Fruit fly (Drosophila melanogaster) Kc167 (cell line): ENCODE data around the gene Hexo1.

Experiments
- Myc ChIP-seq: fragments of >200 bp; optimal IDR thresholded peaks from 2 replicates; lab custom pipeline; 2017; ENCODE audit warnings: missing external identifiers
- Sin3A ChIP-seq: fragments of >200 bp; optimal IDR thresholded peaks from 2 replicates; lab custom pipeline; 2018; ENCODE audit warnings: missing external identifiers
- h ChIP-seq: fragments of >200 bp; optimal IDR thresholded peaks from 3 replicates; lab custom pipeline; 2018; ENCODE audit warnings: missing external identifiers
- insv ChIP-seq: fragments of >200 bp; optimal IDR thresholded peaks from 3 replicates; lab custom pipeline; 2018; ENCODE audit warnings: missing external identifiers
- psq ChIP-seq: fragments of >200 bp; optimal IDR thresholded peaks from 2 replicates; lab custom pipeline; 2017; ENCODE audit warnings: missing external identifiers
- ttk ChIP-seq: sonication (Bioruptor generic); optimal IDR thresholded peaks from 2 replicates; lab custom pipeline; 2017; ENCODE audit warnings: missing external identifiers

Gene Hexo1

dm6 chr3L:4263502-4263901 lies 24.9 kb upstream of the Hexo1 start, which contains the start of gene CG1273:
Gene CG1273, plus strand, starts transcription at chr3L:4263719.
- TF ChIP-seq psq (lab: Kevin White, UChicago), result no peak
- no peak for TF ChIP-seq insv (lab: Kevin White, UChicago)
- no peak for TF ChIP-seq h (lab: Kevin White, UChicago)
- no peak for TF ChIP-seq Myc (lab: Kevin White, UChicago)
- TF ChIP-seq Sin3A, result no peak
- no peak for TF ChIP-seq ttk (lab: Kevin White, UChicago)

dm6 chr3L:4264963-4265362 lies 23.5 kb upstream of the Hexo1 start:
- TF ChIP-seq psq (lab: Kevin White, UChicago) (no peak), ttk (lab: Kevin White, UChicago) (no peak), Myc (lab: Kevin White, UChicago) (no peak), h (lab: Kevin White, UChicago) (no peak), Sin3A (no peak), insv (lab: Kevin White, UChicago) (no peak)

dm6 chr3L:4265836-4266235 lies 22.6 kb upstream of the Hexo1 start:
- TF ChIP-seq Sin3A, result no peak

dm6 chr3L:4267403-4267802 lies 21.0 kb upstream of the Hexo1 start, which contains the start of gene CG33764:
Gene CG33764, minus strand, starts transcription at chr3L:4267503.
- no peak for TF ChIP-seq insv (lab: Kevin White, UChicago)
- no peak for TF ChIP-seq Myc (lab: Kevin White, UChicago)
- TF ChIP-seq psq (lab: Kevin White, UChicago), result no peak
- no peak for TF ChIP-seq Sin3A
- TF ChIP-seq ttk (lab: Kevin White, UChicago), result no peak
- no peak for TF ChIP-seq h (lab: Kevin White, UChicago)

- TF ChIP-seq ttk (lab: Kevin White, UChicago) (no peak), Sin3A (no peak), psq (lab: Kevin White, UChicago) (no peak), h (lab: Kevin White, UChicago) (no peak), Myc (lab: Kevin White, UChicago) (no peak), insv (lab: Kevin White, UChicago) (no peak)
Observed at dm6 chr3L:4269208-4269607, 19.2 kb upstream of the Hexo1 start.

- TF ChIP-seq psq (lab: Kevin White, UChicago) (no peak), Sin3A (no peak), insv (lab: Kevin White, UChicago) (no peak), Myc (lab: Kevin White, UChicago) (no peak), h (lab: Kevin White, UChicago) (no peak), ttk (lab: Kevin White, UChicago) (no peak)
Observed at dm6 chr3L:4269920-4270319, 18.5 kb upstream of the Hexo1 start.

- TF ChIP-seq h (lab: Kevin White, UChicago) (no peak), insv (lab: Kevin White, UChicago) (no peak), ttk (lab: Kevin White, UChicago) (no peak), Sin3A (no peak), psq (lab: Kevin White, UChicago) (no peak)
Observed at dm6 chr3L:4270949-4271827, 17.3 kb upstream of the Hexo1 start.

- TF ChIP-seq psq (lab: Kevin White, UChicago) (no peak), Myc (lab: Kevin White, UChicago) (no peak), ttk (lab: Kevin White, UChicago) (no peak), h (lab: Kevin White, UChicago) (no peak), insv (lab: Kevin White, UChicago) (no peak), Sin3A (no peak)
Observed at dm6 chr3L:4272167-4272773, 16.2 kb upstream of the Hexo1 start.

- TF ChIP-seq insv (lab: Kevin White, UChicago), result no peak
- TF ChIP-seq h (lab: Kevin White, UChicago), result no peak
- TF ChIP-seq Sin3A, result no peak
- no peak for TF ChIP-seq psq (lab: Kevin White, UChicago)
- no peak for TF ChIP-seq ttk (lab: Kevin White, UChicago)
- no peak for TF ChIP-seq Myc (lab: Kevin White, UChicago)
Observed at dm6 chr3L:4277796-4278195, 10.6 kb upstream of the Hexo1 start, which contains the start of gene Ctl1. Gene Ctl1, plus strand, starts transcription at chr3L:4277962.

- TF ChIP-seq ttk (lab: Kevin White, UChicago) (no peak), psq (lab: Kevin White, UChicago) (no peak), Sin3A (no peak), h (lab: Kevin White, UChicago) (no peak), Myc (lab: Kevin White, UChicago) (no peak), insv (lab: Kevin White, UChicago) (no peak)
Observed at dm6 chr3L:4282627-4283026, 5.8 kb upstream of the Hexo1 start, which contains the start of gene CG11583. Gene CG11583, minus strand, starts transcription at chr3L:4282817.

dm6 chr3L:4283428-4284089 lies 4.9 kb upstream of the Hexo1 start, which contains the start of the genes srw and CG1316:
Gene srw, minus strand, starts transcription at chr3L:4283478.
Gene CG1316, plus strand, starts transcription at chr3L:4283851.
- no peak for TF ChIP-seq Myc (lab: Kevin White, UChicago)
- TF ChIP-seq psq (lab: Kevin White, UChicago), result no peak
- no peak for TF ChIP-seq ttk (lab: Kevin White, UChicago)
- no peak for TF ChIP-seq Sin3A
- TF ChIP-seq insv (lab: Kevin White, UChicago), result no peak
- TF ChIP-seq h (lab: Kevin White, UChicago), result no peak
